Fruit fly (Drosophila melanogaster) whole organism, embryonic: ENCODE data around the gene CG6015.
A peak's percentile ranks its signal among the peaks of the same experiment; 100 is the strongest.

ENCODE experiments used
- Antp ChIP-seq: fragments of 200-800 bp; sonication (Bioruptor generic); optimal IDR thresholded peaks from 3 replicates; lab custom pipeline; 2016; ENCODE audit warnings: missing biosample characterization, missing genetic modification characterization
- CG10274 ChIP-seq: fragments of 200-800 bp; sonication (Bioruptor generic); optimal IDR thresholded peaks from 3 replicates; lab custom pipeline; 2017; ENCODE audit warnings: missing biosample characterization, mild to moderate bottlenecking, missing genetic modification characterization
- CG10366 ChIP-seq: fragments of 200-800 bp; sonication (Bioruptor generic); IDR thresholded peaks from 2 replicates; pipeline ENCODE4 v1.3.6; 2022; ENCODE audit warnings: missing biosample characterization, missing genetic modification characterization
- CG10979 ChIP-seq: fragments of 200-800 bp; sonication (Bioruptor generic); optimal IDR thresholded peaks from 2 replicates; lab custom pipeline; 2018; ENCODE audit warnings: missing biosample characterization, mild to moderate bottlenecking, missing genetic modification characterization, moderate library complexity
- CG11696 ChIP-seq: fragments of 200-800 bp; sonication (Bioruptor generic); IDR thresholded peaks from 2 replicates; pipeline ENCODE4 v1.3.6; 2022; ENCODE audit warnings: missing biosample characterization, missing genetic modification characterization
- CG13624 ChIP-seq: fragments of 200-800 bp; sonication (Bioruptor generic); optimal IDR thresholded peaks from 2 replicates; lab custom pipeline; 2016; ENCODE audit warnings: missing biosample characterization, missing genetic modification characterization
- CG13894 ChIP-seq: fragments of 200-800 bp; sonication (Bioruptor generic); optimal IDR thresholded peaks from 3 replicates; lab custom pipeline; 2018; ENCODE audit warnings: missing biosample characterization, mild to moderate bottlenecking, missing genetic modification characterization, moderate library complexity
- CG14050 ChIP-seq: fragments of 200-800 bp; sonication (Bioruptor generic); IDR thresholded peaks from 3 replicates; pipeline ENCODE4 v1.3.6; 2022; ENCODE audit warnings: missing biosample characterization, missing genetic modification characterization
- CG14860 ChIP-seq: fragments of 200-800 bp; sonication (Bioruptor generic); IDR thresholded peaks from 3 replicates; pipeline ENCODE4 v1.3.6; 2022; ENCODE audit warnings: missing biosample characterization, missing genetic modification characterization; ENCODE audit not compliant: partially characterized antibody
- CG15479 ChIP-seq: fragments of 200-800 bp; sonication (Bioruptor generic); optimal IDR thresholded peaks from 3 replicates; lab custom pipeline; 2019; ENCODE audit warnings: missing biosample characterization, mild to moderate bottlenecking, missing genetic modification characterization, moderate library complexity
- CG17361 ChIP-seq: fragments of 200-800 bp; sonication (Bioruptor generic); IDR thresholded peaks from 3 replicates; pipeline ENCODE4 v1.3.6; 2022; ENCODE audit warnings: missing biosample characterization, missing genetic modification characterization
- CG17829 ChIP-seq: fragments of 200-800 bp; optimal IDR thresholded peaks from 2 replicates; lab custom pipeline; 2019; ENCODE audit warnings: missing biosample characterization, mild to moderate bottlenecking, missing genetic modification characterization, moderate library complexity
- CG30403 ChIP-seq: fragments of 200-800 bp; sonication (Bioruptor generic); optimal IDR thresholded peaks from 3 replicates; lab custom pipeline; 2016; ENCODE audit warnings: missing biosample characterization, missing genetic modification characterization
- CG32532 ChIP-seq: fragments of 200-800 bp; sonication (Bioruptor generic); IDR thresholded peaks from 2 replicates; pipeline ENCODE4 v1.3.6; 2022; ENCODE audit warnings: missing biosample characterization, missing genetic modification characterization
- CG3726 ChIP-seq: fragments of 200-800 bp; sonication (Bioruptor generic); IDR thresholded peaks from 3 replicates; pipeline ENCODE4, ENCODE4 v1.3.6; 2022; ENCODE audit warnings: missing biosample characterization, missing genetic modification characterization
- CG3838 ChIP-seq: fragments of 200-800 bp; sonication (Bioruptor generic); optimal IDR thresholded peaks from 3 replicates; lab custom pipeline; 2016; ENCODE audit warnings: missing biosample characterization, missing genetic modification characterization
- CG6254 ChIP-seq: fragments of 200-800 bp; sonication (Bioruptor generic); optimal IDR thresholded peaks from 3 replicates; lab custom pipeline; 2017; ENCODE audit warnings: mild to moderate bottlenecking, missing biosample characterization, missing genetic modification reagents, missing genetic modification characterization
- CG6689 ChIP-seq: fragments of 200-800 bp; sonication (Bioruptor generic); IDR thresholded peaks from 2 replicates; pipeline ENCODE4 v1.3.6; 2022; ENCODE audit warnings: missing biosample characterization, missing genetic modification characterization
- Camta ChIP-seq: fragments of 200-800 bp; sonication (Bioruptor generic); optimal IDR thresholded peaks from 2 replicates; lab custom pipeline; 2016; ENCODE audit warnings: missing biosample characterization, missing genetic modification characterization
- Dp ChIP-seq: fragments of 200-800 bp; sonication (Bioruptor generic); optimal IDR thresholded peaks from 2 replicates; lab custom pipeline; 2018; ENCODE audit warnings: missing biosample characterization, mild to moderate bottlenecking, missing genetic modification characterization, moderate library complexity
- Elba2 ChIP-seq: fragments of 200-800 bp; sonication (Bioruptor generic); optimal IDR thresholded peaks from 3 replicates; lab custom pipeline; 2016; ENCODE audit warnings: missing biosample characterization, missing genetic modification characterization
- Ets65A ChIP-seq: fragments of 200-800 bp; sonication (Bioruptor generic); peaks from one replicate; lab custom pipeline; 2016; ENCODE audit warnings: missing biosample characterization, missing genetic modification characterization
- H15 ChIP-seq: fragments of 200-800 bp; sonication (Bioruptor generic); IDR thresholded peaks from 3 replicates; pipeline ENCODE4 v1.3.6; 2022; ENCODE audit warnings: missing biosample characterization, missing genetic modification characterization
- Hey ChIP-seq: fragments of 200-800 bp; sonication (Bioruptor generic); optimal IDR thresholded peaks from 3 replicates; lab custom pipeline; 2018; ENCODE audit warnings: missing biosample characterization, mild to moderate bottlenecking, missing genetic modification characterization
- HmgD ChIP-seq: fragments of 200-800 bp; sonication (Bioruptor generic); optimal IDR thresholded peaks from 3 replicates; lab custom pipeline; 2016; ENCODE audit warnings: missing biosample characterization, missing genetic modification characterization
- NC2α ChIP-seq: fragments of 200-800 bp; sonication (Bioruptor generic); optimal IDR thresholded peaks from 2 replicates; lab custom pipeline; 2016; ENCODE audit warnings: missing biosample characterization, missing genetic modification characterization
- NFAT ChIP-seq: fragments of 200-800 bp; sonication (Bioruptor generic); IDR thresholded peaks from 2 replicates; pipeline ENCODE4 v1.3.6; 2022; ENCODE audit warnings: missing biosample characterization, missing genetic modification characterization
- Opbp ChIP-seq: fragments of 200-800 bp; sonication (Bioruptor generic); IDR thresholded peaks from 3 replicates; pipeline ENCODE4 v1.3.6; 2022; ENCODE audit warnings: missing biosample characterization, missing genetic modification characterization; ENCODE audit not compliant: partially characterized antibody
- Ravus ChIP-seq: fragments of 200-800 bp; sonication (Bioruptor generic); IDR thresholded peaks from 2 replicates; pipeline ENCODE4 v1.3.6; 2022; ENCODE audit warnings: missing biosample characterization, missing genetic modification characterization
- Sin3A ChIP-seq: fragments of >200 bp; optimal IDR thresholded peaks from 2 replicates; lab custom pipeline; 2018
- Sox102F ChIP-seq: fragments of 200-800 bp; sonication (Bioruptor generic); optimal IDR thresholded peaks from 2 replicates; lab custom pipeline; 2018; ENCODE audit warnings: missing biosample characterization, mild to moderate bottlenecking, missing genetic modification characterization, moderate library complexity
- Sry-β ChIP-seq: fragments of 200-800 bp; sonication (Bioruptor generic); optimal IDR thresholded peaks from 2 replicates; lab custom pipeline; 2018; ENCODE audit warnings: missing biosample characterization, mild to moderate bottlenecking, missing genetic modification characterization, moderate library complexity
- Trl ChIP-seq, 3 experiments: fragments of >200 bp in 2 of 3; fragments of 200-800 bp in 1 of 3; sonication (Bioruptor generic) in 1 of 3; optimal IDR thresholded peaks; 2 replicates in 1 of 3; 3 replicates in 2 of 3; lab custom pipeline; 2016 to 2017; ENCODE audit warnings: missing biosample characterization in 1 of 3, missing genetic modification characterization in 1 of 3
- az2 ChIP-seq: fragments of 200-800 bp; sonication (Bioruptor generic); optimal IDR thresholded peaks from 3 replicates; lab custom pipeline; 2016; ENCODE audit warnings: missing biosample characterization, missing genetic modification characterization
- chif ChIP-seq, 2 experiments: fragments of 200-800 bp; sonication (Bioruptor generic); optimal IDR thresholded peaks; 3 replicates each; lab custom pipeline; 2016; ENCODE audit warnings: missing biosample characterization in 2 of 2, missing genetic modification characterization in 2 of 2
- chinmo ChIP-seq: fragments of 200-800 bp; sonication (Bioruptor generic); IDR thresholded peaks from 4 replicates; pipeline ENCODE4 v1.3.6; 2022; ENCODE audit warnings: missing biosample characterization, missing genetic modification characterization; ENCODE audit not compliant: partially characterized antibody
- corto ChIP-seq: fragments of 200-800 bp; sonication (Bioruptor generic); optimal IDR thresholded peaks from 2 replicates; lab custom pipeline; 2016; ENCODE audit warnings: missing biosample characterization, mild to moderate bottlenecking, missing genetic modification characterization, moderate library complexity
- crp ChIP-seq, 2 experiments: fragments of 200-800 bp; sonication (Bioruptor generic); optimal IDR thresholded peaks; 2 replicates in 1 of 2; 3 replicates in 1 of 2; lab custom pipeline; 2017; ENCODE audit warnings: missing biosample characterization in 2 of 2, missing genetic modification characterization in 2 of 2, mild to moderate bottlenecking in 1 of 2, moderate library complexity in 1 of 2
- dmrt99B ChIP-seq: fragments of 200-800 bp; sonication (Bioruptor generic); optimal IDR thresholded peaks from 2 replicates; lab custom pipeline; 2018; ENCODE audit warnings: missing biosample characterization, mild to moderate bottlenecking, missing genetic modification characterization, moderate library complexity
- esg ChIP-seq: fragments of 200-800 bp; sonication (Bioruptor generic); conservative IDR thresholded peaks from 2 replicates; pipeline ENCODE4 v1.3.6; 2022; ENCODE audit warnings: missing biosample characterization, missing genetic modification characterization
- gcm ChIP-seq: fragments of 200-800 bp; sonication (Bioruptor generic); optimal IDR thresholded peaks from 2 replicates; lab custom pipeline; 2019; ENCODE audit warnings: missing biosample characterization, mild to moderate bottlenecking, missing genetic modification characterization, moderate library complexity
- hb ChIP-seq: fragments of 200-800 bp; sonication (Bioruptor generic); IDR thresholded peaks from 3 replicates; pipeline ENCODE4 v1.3.6; 2022; ENCODE audit warnings: missing biosample characterization, missing genetic modification characterization; ENCODE audit not compliant: partially characterized antibody
- kah ChIP-seq: fragments of 200-800 bp; sonication (Bioruptor generic); optimal IDR thresholded peaks from 2 replicates; lab custom pipeline; 2018; ENCODE audit warnings: missing biosample characterization, mild to moderate bottlenecking, missing genetic modification characterization
- klu ChIP-seq: fragments of 200-800 bp; sonication (Bioruptor generic); IDR thresholded peaks from 2 replicates; pipeline ENCODE4 v1.3.6; 2022; ENCODE audit warnings: missing biosample characterization, missing genetic modification characterization
- nau ChIP-seq: fragments of 200-800 bp; sonication (Bioruptor generic); optimal IDR thresholded peaks from 3 replicates; lab custom pipeline; 2017; ENCODE audit warnings: missing biosample characterization, mild to moderate bottlenecking, missing genetic modification characterization, missing genetic modification reagents
- sd ChIP-seq: fragments of 200-800 bp; sonication (Bioruptor generic); optimal IDR thresholded peaks from 3 replicates; lab custom pipeline; 2018; ENCODE audit warnings: missing biosample characterization, mild to moderate bottlenecking, missing genetic modification characterization, moderate library complexity
- tgo ChIP-seq: fragments of 200-800 bp; sonication (Bioruptor generic); IDR thresholded peaks from 3 replicates; pipeline ENCODE4 v1.3.6; 2022; ENCODE audit warnings: missing biosample characterization, missing genetic modification characterization
- yki ChIP-seq: fragments of >200 bp; optimal IDR thresholded peaks from 3 replicates; lab custom pipeline; 2018
- zen ChIP-seq: fragments of 200-800 bp; sonication (Bioruptor generic); optimal IDR thresholded peaks from 3 replicates; lab custom pipeline; 2018; ENCODE audit warnings: missing biosample characterization, mild to moderate bottlenecking, missing genetic modification characterization, moderate library complexity

CG6015 gene

dm6 chr3R:22041625-22042282 lies 7.7 kb upstream of the CG6015 start, which contains the start of gene how (continued):
- TF ChIP-seq CG10979 (tag; lab: Kevin White, UChicago) (peak; percentile 14), zen (tag; lab: Kevin White, UChicago) (peak; percentile 1), CG3726 (no peak), yki (peak; percentile 97), CG10274 (GFP tag; lab: Kevin White, UChicago) (no peak), Ravus (GFP tag; lab: Robert Waterston, UW) (no peak), CG14860 (no peak), CG10366 (GFP tag; lab: Robert Waterston, UW) (no peak), tgo (GFP tag; lab: Robert Waterston, UW) (no peak), kah (GFP tag; lab: Kevin White, UChicago) (no peak), Sox102F (GFP tag; lab: Kevin White, UChicago) (no peak), CG13894 (peak; percentile 33), Dp (GFP tag; lab: Kevin White, UChicago) (peak; percentile 92), Elba2 (no peak), Antp (GFP tag; lab: Kevin White, UChicago) (peak; percentile 23), CG6254 (GFP tag; lab: Kevin White, UChicago) (peak; percentile 16), Camta (GFP tag; lab: Kevin White, UChicago) (peak; percentile 41), Hey (tag; lab: Kevin White, UChicago) (no peak), HmgD (GFP tag; lab: Kevin White, UChicago) (peak; percentile 41), NC2α (GFP tag; lab: Kevin White, UChicago) (peak; percentile 20), CG11696 (GFP tag; lab: Robert Waterston, UW) (no peak), gcm (GFP tag; lab: Kevin White, UChicago) (no peak), CG30403 (GFP tag; lab: Kevin White, UChicago) (peak; percentile 26), hb (GFP tag; lab: Robert Waterston, UW) (no peak), klu (no peak), chif (GFP tag; optimal IDR thresholded peaks at IDR 0.05; lab: Kevin White, UChicago) (peak in 1 of 2 experiments; percentile 45), nau (GFP tag; lab: Kevin White, UChicago) (peak; percentile 24), H15 (GFP tag; lab: Robert Waterston, UW) (0 out of 3 replicates have a peak, but pooled peaks have one; percentile 26), Trl (optimal IDR thresholded peaks at IDR 0.05; lab: Kevin White, UChicago) (peak; percentile 95 to 98), Trl (GFP tag; optimal IDR thresholded peaks at IDR 0.05; lab: Kevin White, UChicago) (peak; percentile 55), CG15479 (GFP tag; lab: Kevin White, UChicago) (peak; percentile 74), CG32532 (0 out of 2 replicates have a peak, but pooled peaks have one; percentile 5), CG3838 (GFP tag; lab: Kevin White, UChicago) (no peak), NFAT (GFP tag; lab: Robert Waterston, UW) (no peak), esg (GFP tag; lab: Robert Waterston, UW) (no peak), Sry-β (GFP tag; lab: Kevin White, UChicago) (peak; percentile 79), sd (peak; percentile 42), CG17361 (GFP tag; lab: Robert Waterston, UW) (0 out of 3 replicates have a peak, but pooled peaks have one; percentile 24), crp (GFP tag; optimal IDR thresholded peaks at IDR 0.05; lab: Kevin White, UChicago) (peak in 1 of 2 experiments; percentile 45), Ets65A (peak; percentile 79), CG13624 (GFP tag; lab: Kevin White, UChicago) (peak; percentile 22), dmrt99B (tag; lab: Kevin White, UChicago) (no peak), CG6689 (peak; percentile 100), chinmo (GFP tag; lab: Robert Waterston, UW) (no peak), Opbp (GFP tag; lab: Robert Waterston, UW) (0 out of 3 replicates have a peak, but pooled peaks have one; percentile 32), az2 (GFP tag; lab: Kevin White, UChicago) (peak; percentile 12), corto (GFP tag; lab: Kevin White, UChicago) (no peak), CG14050 (no peak), Sin3A (lab: Kevin White, UChicago) (peak; percentile 90), CG17829 (tag; lab: Kevin White, UChicago) (peak; percentile 34)
